Worm (Caenorhabditis elegans) whole organism, L4/young adult: Measurements from ENCODE around the gene sru-3.

Experiments used
- W03F9.2 ChIP-seq: fragments of 150-350 bp; optimal IDR thresholded peaks from 2 replicates; lab custom pipeline; 2014; ENCODE audit warnings: missing biosample characterization, missing genetic modification characterization
- dao-5 ChIP-seq: sonication (generic microtip); optimal IDR thresholded peaks from 2 replicates; lab custom pipeline; 2016; ENCODE audit warnings: missing genotype, missing genetic modification characterization, moderate library complexity, missing compliant biosample characterization
- him-1 ChIP-seq: sonication (generic microtip); optimal IDR thresholded peaks from 2 replicates; lab custom pipeline; 2016; ENCODE audit warnings: missing genotype, missing genetic modification reagents, missing genetic modification characterization, missing compliant biosample characterization

Gene sru-3

DNA sequence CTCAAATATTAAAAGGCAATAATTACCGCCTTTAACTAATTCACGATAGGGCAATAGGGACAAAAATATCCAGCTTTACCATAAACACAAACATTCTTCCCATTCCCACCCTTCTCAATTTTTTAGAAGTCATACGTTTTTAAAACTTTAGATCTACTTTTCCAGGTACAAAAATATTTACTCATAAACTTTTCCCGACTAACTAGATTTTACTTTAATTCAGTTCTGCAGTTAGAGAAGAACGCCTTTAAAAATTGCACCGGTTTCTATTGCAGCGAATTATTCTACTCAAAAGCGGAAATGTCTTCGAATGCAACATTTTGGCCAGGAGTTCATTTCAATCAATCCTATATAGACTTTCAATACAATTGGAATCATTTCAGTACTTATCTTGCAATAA, at the start of gene sru-3:
Gene sru-3, plus strand, starts transcription at position 301 of the 400 bp plus-strand sequence.
- TF ChIP-seq him-1 (tag; lab: Kevin White, UChicago) (no peak), W03F9.2 (tag; lab: Kevin White, UChicago) (no peak), dao-5 (tag; lab: Kevin White, UChicago) (no peak)

DNA sequence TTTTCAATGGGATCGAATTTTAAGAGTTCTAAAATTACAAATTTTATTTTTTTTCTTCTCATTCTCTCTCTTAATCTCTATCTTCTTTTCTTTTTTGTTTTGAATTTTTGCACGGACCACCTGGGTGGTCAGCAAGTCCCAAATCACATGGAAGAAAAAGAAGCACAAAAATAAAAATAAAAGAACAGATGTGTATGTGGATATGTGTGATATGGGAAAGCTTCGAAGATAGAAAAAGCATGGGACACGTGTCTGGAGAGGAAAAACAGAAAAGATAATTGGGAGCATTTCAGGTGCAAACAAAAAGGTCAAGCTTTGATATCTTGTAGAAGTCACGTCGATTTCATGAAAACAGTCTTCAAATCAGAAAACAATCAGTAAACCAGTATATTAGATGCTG, 49.2 kb upstream of the sru-3 start, which contains the start of gene hsp-12.6:
Gene hsp-12.6, minus strand, starts transcription at position 20 of the 400 bp plus-strand sequence.
- TF ChIP-seq W03F9.2 (tag; lab: Kevin White, UChicago) (no peak), dao-5 (tag; lab: Kevin White, UChicago) (no peak), him-1 (tag; lab: Kevin White, UChicago) (no peak)

DNA sequence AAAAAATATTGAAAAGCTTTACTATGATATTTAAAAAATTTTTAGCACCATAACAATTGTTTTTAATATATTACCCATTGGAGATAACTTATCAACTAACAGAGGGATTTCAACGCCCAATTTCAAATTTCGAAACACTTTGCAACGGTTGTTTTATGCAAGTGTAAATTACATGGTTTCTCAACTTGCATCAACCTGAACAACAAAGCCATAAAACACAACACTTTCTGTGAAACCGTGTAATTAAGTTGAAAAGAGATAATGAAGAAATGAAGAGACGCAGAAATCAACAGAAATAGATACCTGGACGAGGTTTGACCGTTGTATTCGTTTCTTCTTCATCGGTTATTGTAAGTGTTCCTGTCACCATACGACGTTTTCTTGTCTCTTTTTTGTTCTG, 46.0 kb upstream of the sru-3 start, which contains the start of gene cpin-1:
Gene cpin-1, plus strand, starts transcription at position 301 of the 400 bp plus-strand sequence.
- TF ChIP-seq dao-5 (tag; lab: Kevin White, UChicago) (no peak), W03F9.2 (tag; lab: Kevin White, UChicago) (no peak), him-1 (tag; lab: Kevin White, UChicago) (no peak)

DNA sequence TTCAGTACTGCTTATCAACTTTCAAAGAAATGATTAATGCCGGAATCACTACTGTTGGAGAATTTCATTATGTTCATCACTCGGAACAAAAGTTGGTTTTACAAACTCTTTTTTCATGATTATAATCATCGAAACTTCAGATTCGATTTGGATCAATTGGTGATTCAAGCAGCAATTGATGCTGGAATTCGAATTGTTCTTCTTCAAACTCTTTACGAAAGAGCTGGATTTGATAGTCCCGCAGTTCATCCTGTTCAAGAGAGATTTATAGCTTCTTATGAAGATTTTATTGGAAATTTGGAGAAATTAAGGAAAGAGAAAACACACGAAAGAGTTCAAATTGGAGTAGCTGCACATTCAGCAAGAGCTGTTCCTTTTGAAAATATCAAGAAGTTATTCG, 44.6 kb upstream of the sru-3 start:
- TF ChIP-seq dao-5 (tag; lab: Kevin White, UChicago) (no peak), W03F9.2 (tag; lab: Kevin White, UChicago) (no peak), him-1 (tag; lab: Kevin White, UChicago) (no peak)

DNA sequence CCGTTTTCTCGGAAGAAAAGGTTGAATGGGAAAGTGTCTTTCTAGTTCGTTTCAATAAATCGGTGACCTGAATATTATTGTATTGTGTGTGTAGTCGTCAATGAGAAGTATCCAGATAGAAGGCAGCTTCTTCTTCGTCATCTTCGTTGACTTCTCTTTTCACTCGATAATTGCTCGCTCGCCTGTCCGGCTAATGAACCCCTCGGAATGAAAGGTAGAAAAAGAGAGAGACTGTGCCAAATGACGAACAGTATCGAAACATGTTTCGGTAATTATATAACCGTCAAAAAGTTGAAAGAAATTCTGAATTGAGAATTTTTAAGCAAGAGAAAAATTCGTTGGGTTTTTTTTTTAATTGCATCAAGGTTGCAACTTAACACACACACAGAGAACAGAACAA, 39.0 kb upstream of the sru-3 start, which contains the start of gene cutl-17:
Gene cutl-17, minus strand, starts transcription at position 101 of the 400 bp plus-strand sequence.
- TF ChIP-seq dao-5 (tag; lab: Kevin White, UChicago) (no peak), W03F9.2 (tag; lab: Kevin White, UChicago) (no peak), him-1 (tag; lab: Kevin White, UChicago) (no peak)

DNA sequence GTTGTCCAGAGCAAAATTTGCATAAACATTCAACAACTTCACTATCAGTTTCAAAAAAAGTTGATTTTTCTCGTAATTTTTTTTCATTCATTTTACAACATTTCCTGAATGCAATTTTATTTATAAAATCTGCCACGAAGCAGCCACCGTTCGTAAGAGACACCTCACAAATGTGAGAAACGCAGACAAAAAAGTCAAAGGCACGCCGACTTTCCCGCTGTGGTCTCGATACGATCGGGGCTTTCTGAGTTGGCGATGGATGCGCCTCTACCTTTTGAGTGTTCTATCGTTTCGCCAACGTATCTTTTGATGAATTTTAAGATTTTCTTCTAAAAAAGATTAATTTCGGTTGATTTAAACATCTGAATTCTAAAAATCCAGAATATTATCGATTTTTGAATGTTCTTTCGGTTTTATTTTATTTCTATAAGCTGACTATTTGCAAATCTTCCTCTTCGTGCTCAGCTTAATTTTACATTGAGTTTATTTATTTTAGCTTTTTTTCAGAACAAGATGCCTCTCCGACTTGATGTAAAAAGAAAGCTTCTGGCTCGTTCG, 37.1 kb upstream of the sru-3 start, which contains the start of gene copb-2:
Gene copb-2, plus strand, starts transcription at position 508 of the 558 bp plus-strand sequence.
- no peak for TF ChIP-seq him-1 (tag; lab: Kevin White, UChicago)
- TF ChIP-seq dao-5 (tag; lab: Kevin White, UChicago): no peak
- no peak for TF ChIP-seq W03F9.2 (tag; lab: Kevin White, UChicago)

DNA sequence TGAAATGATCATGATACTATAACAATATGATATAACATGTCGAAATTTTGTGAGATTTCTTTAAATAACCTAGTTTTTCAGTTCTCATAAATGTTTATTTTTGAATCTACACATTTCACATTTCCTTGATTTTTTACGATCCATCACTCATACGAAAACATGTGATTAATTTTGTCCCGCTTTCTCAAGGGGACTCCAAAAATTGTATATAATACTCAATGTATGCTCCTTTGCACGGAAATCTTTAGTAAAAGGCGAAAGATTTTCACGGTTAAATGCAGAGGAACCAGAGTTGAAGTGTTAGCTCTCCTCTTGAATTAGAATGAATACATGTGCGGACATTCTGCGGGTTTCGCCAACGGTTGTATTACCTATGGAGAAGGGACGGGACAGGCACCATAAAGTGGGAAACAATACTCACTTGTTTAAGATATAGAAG, 32.0 kb upstream of the sru-3 start:
- no peak for TF ChIP-seq him-1 (tag; lab: Kevin White, UChicago)
- TF ChIP-seq W03F9.2 (tag; lab: Kevin White, UChicago): no peak
- no peak for TF ChIP-seq dao-5 (tag; lab: Kevin White, UChicago)

DNA sequence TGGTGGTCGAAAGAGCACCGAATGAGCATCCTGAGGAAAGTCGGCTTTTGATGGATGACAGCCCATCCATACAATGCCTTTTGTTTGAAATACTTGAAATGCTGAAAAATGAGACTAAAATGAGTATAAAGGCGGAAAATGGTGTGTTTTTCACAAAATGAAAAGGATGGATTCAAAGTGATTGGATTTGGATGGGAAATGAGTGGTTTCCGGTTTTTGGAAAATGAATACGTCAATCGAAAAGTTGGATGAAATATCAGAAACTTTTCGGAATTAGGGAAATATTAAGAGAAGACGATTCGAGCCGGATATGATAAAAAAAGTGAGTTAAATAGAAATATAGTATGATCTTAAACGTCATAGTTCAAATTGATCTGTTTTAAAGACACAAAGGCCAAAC, 29.0 kb upstream of the sru-3 start, which contains the start of gene F38E11.6:
Gene F38E11.6, minus strand, starts transcription at position 101 of the 400 bp plus-strand sequence.
- TF ChIP-seq W03F9.2 (tag; lab: Kevin White, UChicago) (no peak), him-1 (tag; lab: Kevin White, UChicago) (no peak), dao-5 (tag; lab: Kevin White, UChicago) (no peak)

DNA sequence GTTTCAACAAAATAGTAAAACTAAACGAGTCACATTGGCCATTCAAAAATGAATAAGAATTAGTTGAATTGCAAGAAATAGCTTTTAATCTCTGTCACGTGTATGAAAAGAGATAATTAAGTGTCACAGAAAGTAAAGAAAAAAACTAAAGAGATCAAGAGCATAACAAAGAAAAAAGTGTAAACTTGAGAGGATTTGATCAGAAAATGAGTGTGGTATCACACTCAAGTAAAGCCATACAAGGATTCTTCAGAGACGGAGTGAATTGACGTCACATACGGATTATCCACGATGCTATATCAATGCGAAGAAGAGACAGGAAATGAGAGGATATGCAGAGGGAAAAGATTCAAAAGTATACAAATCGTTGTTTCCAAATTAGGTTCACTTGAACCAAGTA, 27.1 kb upstream of the sru-3 start:
- no peak for TF ChIP-seq W03F9.2 (tag; lab: Kevin White, UChicago)
- no peak for TF ChIP-seq dao-5 (tag; lab: Kevin White, UChicago)
- no peak for TF ChIP-seq him-1 (tag; lab: Kevin White, UChicago)

DNA sequence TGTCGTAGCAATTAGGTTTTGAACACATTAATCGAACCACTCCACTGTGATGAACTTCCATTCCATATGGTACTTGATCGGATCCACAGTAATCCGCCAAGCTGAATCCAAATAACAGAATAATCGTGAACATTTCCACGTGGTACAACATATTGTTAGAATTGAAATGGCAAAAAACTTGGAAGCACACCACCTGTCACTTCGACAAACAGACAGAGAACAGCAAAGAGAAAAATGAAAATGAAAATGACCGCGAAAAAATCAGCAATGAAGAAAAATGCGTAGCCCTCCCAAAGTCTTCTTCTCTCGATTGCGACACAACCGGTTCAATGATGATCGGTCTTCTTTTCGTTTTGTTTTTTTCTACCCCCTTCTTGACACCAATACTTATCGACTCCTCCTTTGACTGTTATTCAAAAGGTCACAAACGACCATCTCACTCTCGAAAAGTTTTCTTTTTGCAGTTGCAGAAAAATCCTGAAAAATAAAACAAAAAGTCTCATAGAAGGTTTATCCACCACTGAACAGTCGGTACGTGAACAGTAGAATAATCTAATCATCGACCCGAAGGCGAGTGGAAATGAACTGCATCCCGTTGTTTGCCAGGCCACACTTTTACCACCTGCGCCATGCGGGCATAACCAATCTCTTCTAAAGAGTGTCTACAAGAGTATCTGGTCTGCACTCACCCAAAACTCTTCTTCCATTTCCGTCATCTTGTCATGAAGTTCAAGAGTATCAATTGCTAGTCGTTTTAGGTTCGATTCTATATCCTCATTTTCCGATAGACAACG, 19.1 kb upstream of the sru-3 start, which contains the start of gene wrt-3:
Gene wrt-3, minus strand, starts transcription at position 322 of the 794 bp plus-strand sequence.
- no peak for TF ChIP-seq W03F9.2 (tag; lab: Kevin White, UChicago)
- peak; percentile 88 for TF ChIP-seq dao-5 (tag; lab: Kevin White, UChicago)
- TF ChIP-seq him-1 (tag; lab: Kevin White, UChicago): peak; percentile 36

DNA sequence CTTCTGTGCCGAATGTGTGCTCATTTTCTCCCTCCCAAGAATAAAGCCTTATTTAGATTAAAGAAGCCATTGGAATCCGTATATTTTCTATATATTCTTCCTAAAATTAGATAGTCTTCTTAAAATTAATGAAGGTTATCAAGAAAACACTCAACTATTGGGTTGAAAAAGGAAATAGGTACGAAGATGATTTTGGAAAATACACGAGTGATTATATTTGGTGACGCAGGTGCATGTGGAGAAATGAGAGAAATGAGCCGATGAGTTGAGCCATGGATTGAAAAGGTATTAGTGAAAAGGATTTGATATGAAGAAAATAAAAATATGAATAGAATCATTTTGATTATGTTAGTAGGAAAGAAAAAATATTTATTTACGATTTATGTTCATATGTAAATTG, 15.5 kb upstream of the sru-3 start, which contains the start of gene cng-3:
Gene cng-3, minus strand, starts transcription at position 102 of the 400 bp plus-strand sequence.
- TF ChIP-seq dao-5 (tag; lab: Kevin White, UChicago): no peak
- TF ChIP-seq W03F9.2 (tag; lab: Kevin White, UChicago): no peak
- TF ChIP-seq him-1 (tag; lab: Kevin White, UChicago): no peak

DNA sequence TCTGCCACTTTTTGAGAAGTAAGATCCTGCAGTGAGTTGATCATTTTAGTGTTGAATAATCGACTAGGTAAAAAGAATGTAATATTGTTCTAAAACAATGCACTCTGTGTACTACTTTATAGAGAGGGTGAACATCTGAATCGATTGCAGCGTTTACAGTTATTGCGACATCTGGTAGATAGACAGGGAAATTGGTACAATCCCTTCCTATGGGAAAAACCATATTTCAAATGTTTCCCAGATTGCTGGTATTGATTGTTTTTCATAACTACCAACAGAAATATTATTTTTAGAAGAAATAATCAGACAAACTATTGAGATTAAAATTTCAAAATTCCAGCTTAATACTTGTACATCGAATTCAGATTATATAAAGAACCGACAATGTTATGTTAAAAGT, 11.4 kb upstream of the sru-3 start, which contains the start of gene gadr-2:
Gene gadr-2, minus strand, starts transcription at position 101 of the 400 bp plus-strand sequence.
- TF ChIP-seq him-1 (tag; lab: Kevin White, UChicago) (no peak), W03F9.2 (tag; lab: Kevin White, UChicago) (no peak), dao-5 (tag; lab: Kevin White, UChicago) (no peak)

DNA sequence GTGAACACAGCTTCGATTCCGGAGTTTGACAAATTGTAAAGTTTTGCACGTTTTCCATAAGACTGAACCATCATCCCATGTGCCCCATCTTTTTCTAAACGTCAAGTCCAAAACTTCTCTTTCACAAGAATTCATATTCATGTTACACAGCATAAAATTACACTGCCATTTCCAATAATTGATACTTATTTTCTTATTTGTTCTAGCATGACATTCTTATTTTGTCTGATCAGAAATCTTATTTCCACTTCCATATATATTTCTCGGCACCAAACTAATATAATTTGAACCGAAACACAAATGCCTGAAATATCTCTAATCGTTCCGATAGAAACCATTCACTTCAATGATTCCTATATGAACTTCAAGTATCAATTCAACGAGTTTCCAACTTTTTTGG, 10.4 kb upstream of the sru-3 start, which contains the start of gene sru-2:
Gene sru-2, plus strand, starts transcription at position 301 of the 400 bp plus-strand sequence.
- TF ChIP-seq dao-5 (tag; lab: Kevin White, UChicago): no peak
- TF ChIP-seq him-1 (tag; lab: Kevin White, UChicago): no peak
- TF ChIP-seq W03F9.2 (tag; lab: Kevin White, UChicago): no peak
